Worm (Caenorhabditis elegans): ENCODE measurements around the gene srg-68.

srg-68 gene

DNA sequence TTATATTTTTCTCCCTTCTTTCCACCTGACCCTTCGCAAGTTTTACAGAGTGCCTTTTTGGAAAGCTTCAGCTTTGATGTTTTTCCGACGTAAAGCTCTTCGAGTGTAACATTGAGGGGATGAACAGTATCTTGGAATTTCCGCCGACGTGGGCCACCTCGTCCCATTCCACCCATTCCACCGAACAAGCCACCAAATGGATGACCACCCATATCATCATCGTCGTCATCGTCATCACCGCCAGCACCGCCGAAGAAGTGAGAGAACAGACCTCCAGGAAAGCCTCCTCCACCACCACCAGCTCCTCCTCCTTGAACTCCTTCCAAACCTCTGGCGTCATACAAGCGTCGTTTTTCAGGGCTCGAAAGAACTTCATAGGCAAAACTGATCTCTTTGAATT is 39.1 kb upstream of the srg-68 start:
- TF ChIP-seq ets-5 (GFP tag; IDR thresholded peaks at IDR 0.05) = 0 out of 2 replicates have a peak, but pooled peaks have one; percentile 41
- TF ChIP-seq Y116A8C.19 (tag; optimal IDR thresholded peaks at IDR 0.05; ENCODE audit: borderline replicate concordance) = no peak

DNA sequence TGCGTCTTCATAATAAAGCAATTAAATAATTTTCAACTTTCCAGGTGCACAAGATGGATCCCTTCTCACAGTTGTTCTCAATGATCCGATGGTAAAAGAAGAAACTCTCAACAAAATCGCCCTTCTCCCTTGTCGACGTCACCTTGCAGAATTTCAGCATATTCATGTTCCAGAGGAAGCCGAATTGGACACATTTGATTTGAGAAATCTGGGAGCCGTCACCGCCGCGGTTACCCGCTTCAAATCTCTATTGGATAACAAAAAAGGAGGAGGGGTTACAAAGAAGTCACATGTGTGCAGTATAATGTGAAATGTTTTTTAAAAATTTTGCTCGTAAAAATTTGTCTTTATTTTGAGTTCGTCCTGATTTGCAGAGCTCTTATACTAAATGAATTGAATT is 37.5 kb upstream of the srg-68 start:
- TF ChIP-seq tbx-2 (tag; optimal IDR thresholded peaks at IDR 0.05) = no peak
- peak in 1 of 2 experiments; percentile 5 for TF ChIP-seq lin-35 (GFP tag; optimal IDR thresholded peaks at IDR 0.05)
- peak; percentile 38 for TF ChIP-seq ama-1 (optimal IDR thresholded peaks at IDR 0.05)

DNA sequence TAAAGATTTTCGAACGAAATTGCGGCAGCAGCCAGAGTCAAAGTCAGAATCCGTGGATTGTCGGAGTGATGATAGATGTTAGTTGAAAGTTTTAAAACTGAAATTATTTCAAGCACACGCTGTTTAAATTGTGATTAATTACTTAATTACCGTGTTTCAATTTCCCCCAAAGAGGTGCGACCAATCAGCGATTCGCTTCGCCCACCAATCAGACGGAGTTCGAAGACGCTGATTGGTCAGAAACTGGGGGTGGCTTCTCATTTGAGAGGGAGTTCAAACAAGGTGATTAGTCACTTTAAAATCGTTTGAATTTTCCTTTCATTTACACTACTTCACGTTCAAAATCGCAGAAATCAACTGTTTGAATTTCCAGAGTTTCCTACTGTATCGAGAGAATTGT is 34.2 kb upstream of the srg-68 start:
- TF ChIP-seq efl-3 (GFP tag; optimal IDR thresholded peaks at IDR 0.05) (no peak), nhr-237 (tag; optimal IDR thresholded peaks at IDR 0.05) (no peak)

DNA sequence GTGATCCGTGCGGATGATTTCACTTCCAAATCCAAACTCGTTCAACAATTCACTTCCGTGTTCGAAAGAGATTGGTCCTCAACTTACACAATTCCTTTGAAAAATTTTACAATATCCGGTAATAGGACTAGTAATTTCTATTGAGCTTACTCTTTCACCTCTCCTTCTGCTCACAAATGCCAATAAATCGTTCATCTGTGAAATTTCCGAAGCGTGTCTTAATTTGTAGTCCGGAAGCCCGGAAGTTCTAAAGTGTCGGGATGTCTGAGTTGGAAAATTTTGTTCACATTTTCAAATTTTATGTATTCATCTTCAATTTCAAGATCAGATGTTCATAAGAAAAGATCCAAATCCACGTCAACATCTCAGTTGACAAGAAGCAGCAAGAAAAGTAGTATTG is 28.2 kb upstream of the srg-68 start, which contains the start of gene T05C3.2:
T05C3.2 (plus strand) TSS at position 301 of the 400 bp plus-strand sequence.
- no peak for TF ChIP-seq ama-1 (optimal IDR thresholded peaks at IDR 0.05)
- no peak for TF ChIP-seq hlh-17 (GFP tag; optimal IDR thresholded peaks at IDR 0.05; ENCODE audit: borderline replicate concordance)
- TF ChIP-seq irx-1 (tag; optimal IDR thresholded peaks at IDR 0.05) = no peak
- TF ChIP-seq mep-1 (tag; optimal IDR thresholded peaks at IDR 0.05) = no peak
- no peak for TF ChIP-seq tlp-1 (tag; optimal IDR thresholded peaks at IDR 0.05)
- TF ChIP-seq egl-27 (tag; optimal IDR thresholded peaks at IDR 0.05) = no peak
- no peak for TF ChIP-seq sup-37 (GFP tag; optimal IDR thresholded peaks at IDR 0.05)
- TF ChIP-seq swsn-7 (tag; optimal IDR thresholded peaks at IDR 0.05) = no peak
- TF ChIP-seq Y116A8C.19 (tag; optimal IDR thresholded peaks at IDR 0.05; ENCODE audit: borderline replicate concordance) = no peak
- TF ChIP-seq aha-1 (tag; optimal IDR thresholded peaks at IDR 0.05) = no peak
- no peak for TF ChIP-seq mef-2 (tag; optimal IDR thresholded peaks at IDR 0.05)
- TF ChIP-seq dpl-1 (GFP tag; optimal IDR thresholded peaks at IDR 0.05) = no peak
- no peak for TF ChIP-seq unc-62 (GFP tag; optimal IDR thresholded peaks at IDR 0.05)
- no peak for TF ChIP-seq blmp-1 (tag; optimal IDR thresholded peaks at IDR 0.05)
- no peak for TF ChIP-seq snu-23 (GFP tag; optimal IDR thresholded peaks at IDR 0.05)
- no peak for TF ChIP-seq lin-35 (GFP tag; optimal IDR thresholded peaks at IDR 0.05)

DNA sequence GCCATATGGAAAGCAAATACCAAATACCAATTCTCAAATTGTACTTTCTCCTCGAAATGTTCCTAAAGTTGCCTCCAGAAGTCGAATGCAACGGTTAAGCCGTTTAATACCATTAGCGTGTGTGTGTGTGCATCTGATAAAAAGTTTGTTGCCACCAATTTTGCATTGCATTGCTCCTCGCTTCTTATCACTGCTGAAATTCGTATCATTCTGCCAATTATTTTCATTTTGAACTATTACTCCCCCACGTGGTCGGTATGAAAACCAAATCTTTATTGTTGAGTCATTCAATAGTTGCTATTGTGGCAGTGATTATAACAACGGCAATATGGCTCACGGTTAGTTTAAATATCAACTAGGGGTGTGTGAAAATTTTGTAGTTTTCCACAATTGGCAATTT is 25.0 kb upstream of the srg-68 start, which contains the start of gene T05C3.6:
T05C3.6 (plus strand) TSS at position 241 of the 400 bp plus-strand sequence.
- peak in 1 of 2 experiments; percentile 19 for TF ChIP-seq lin-35 (GFP tag; optimal IDR thresholded peaks at IDR 0.05)
- no peak for TF ChIP-seq ceh-90 (tag; optimal IDR thresholded peaks at IDR 0.05)
- TF ChIP-seq elt-2 (tag; optimal IDR thresholded peaks at IDR 0.05) = peak; percentile 76
- no peak for TF ChIP-seq C34B4.2 (tag; optimal IDR thresholded peaks at IDR 0.05)
- TF ChIP-seq unc-62 (GFP tag; optimal IDR thresholded peaks at IDR 0.05) = no peak

DNA sequence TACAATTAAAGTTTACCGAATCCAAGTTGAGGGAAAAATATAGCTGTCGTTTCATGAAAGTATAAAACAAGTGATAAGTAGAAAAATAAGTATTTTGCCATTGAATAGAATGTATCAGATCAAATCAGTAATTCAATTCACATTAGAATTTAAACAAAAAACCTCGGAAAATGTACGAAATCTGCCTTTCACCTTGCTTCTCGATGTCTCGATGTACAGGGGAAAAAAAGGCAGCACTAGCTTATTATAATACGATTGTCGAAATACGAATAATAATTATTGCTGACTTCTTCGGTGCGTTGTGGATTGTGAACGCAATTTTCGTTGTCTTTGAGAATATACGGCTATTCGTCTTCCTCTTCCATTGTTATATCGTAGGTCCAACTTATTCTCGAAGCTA is 23.5 kb upstream of the srg-68 start, which contains the start of gene grl-18:
grl-18 (minus strand) TSS at position 101 of the 400 bp plus-strand sequence.
- no peak for TF ChIP-seq blmp-1 (tag; optimal IDR thresholded peaks at IDR 0.05)
- TF ChIP-seq rnt-1 (tag; optimal IDR thresholded peaks at IDR 0.05) = no peak
- TF ChIP-seq hlh-17 (GFP tag; optimal IDR thresholded peaks at IDR 0.05; ENCODE audit: borderline replicate concordance) = no peak
- TF ChIP-seq grh-1 (GFP tag; IDR thresholded peaks at IDR 0.05) = no peak

DNA sequence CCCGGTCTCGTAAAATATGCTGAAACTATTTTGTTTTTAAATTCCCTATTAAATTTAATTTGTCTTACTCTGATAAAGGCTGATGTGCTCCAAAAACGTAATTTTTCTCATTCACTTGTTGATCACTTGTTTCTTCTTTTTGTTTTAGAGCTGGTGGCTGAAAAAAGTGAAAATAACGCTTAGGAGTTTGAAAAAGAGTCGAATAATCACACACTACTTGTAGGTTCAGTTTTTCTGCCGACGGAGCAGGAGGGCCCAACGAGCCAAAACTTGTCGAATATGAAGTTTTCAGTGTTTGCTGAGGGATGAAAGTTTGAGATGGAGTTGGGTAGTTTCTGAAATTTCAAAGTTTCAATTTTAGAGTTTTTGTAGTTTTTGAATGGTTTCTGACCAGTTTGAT is 21.9 kb upstream of the srg-68 start:
- TF ChIP-seq unc-98 (GFP tag; IDR thresholded peaks at IDR 0.05) = no peak
- no peak for TF ChIP-seq ceh-63 (GFP tag; optimal IDR thresholded peaks at IDR 0.05)

DNA sequence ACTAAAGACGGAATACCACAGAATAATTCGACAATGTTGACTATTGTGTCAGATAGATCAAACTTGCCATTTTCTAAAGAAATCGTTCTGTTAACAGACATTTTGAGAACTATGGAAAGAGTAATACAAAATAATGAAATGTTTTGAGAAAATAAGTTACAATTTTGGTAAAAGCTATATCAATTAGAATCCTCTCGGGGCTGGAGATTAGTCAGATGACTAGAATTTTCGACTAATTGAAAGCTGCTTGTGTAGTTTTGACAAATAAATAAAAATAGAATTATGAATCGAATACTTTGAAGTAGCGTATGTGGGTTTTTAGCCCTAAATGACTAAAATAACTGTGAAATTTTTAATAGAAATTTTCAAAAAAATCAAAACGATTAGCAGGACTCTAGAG is 19.6 kb upstream of the srg-68 start, which contains the start of gene srg-65:
srg-65 (minus strand) TSS at position 101 of the 400 bp plus-strand sequence.
- no peak for TF ChIP-seq elt-3 (tag; optimal IDR thresholded peaks at IDR 0.05)
- no peak for TF ChIP-seq sox-4 (tag; optimal IDR thresholded peaks at IDR 0.05)
- TF ChIP-seq alr-1 (tag; optimal IDR thresholded peaks at IDR 0.05; ENCODE audit: borderline replicate concordance) = no peak
- TF ChIP-seq ceh-8 (GFP tag; optimal IDR thresholded peaks at IDR 0.05) = no peak
- TF ChIP-seq nhr-71 (tag; optimal IDR thresholded peaks at IDR 0.05) = no peak
- no peak for TF ChIP-seq ets-5 (GFP tag; IDR thresholded peaks at IDR 0.05)
- no peak for TF ChIP-seq unc-130 (tag; optimal IDR thresholded peaks at IDR 0.05)
- TF ChIP-seq fkh-4 (tag; optimal IDR thresholded peaks at IDR 0.05; ENCODE audit: borderline replicate concordance) = no peak
- no peak for TF ChIP-seq ztf-4 (tag; optimal IDR thresholded peaks at IDR 0.05)
- TF ChIP-seq fkh-10 (GFP tag; optimal IDR thresholded peaks at IDR 0.05) = no peak
- no peak for TF ChIP-seq lsy-2 (tag; optimal IDR thresholded peaks at IDR 0.05)
- no peak for TF ChIP-seq lin-39 (tag; optimal IDR thresholded peaks at IDR 0.05)
- no peak for TF ChIP-seq irx-1 (tag; optimal IDR thresholded peaks at IDR 0.05)
